Worm (Caenorhabditis elegans) whole organism, mixed stage, embryonic: ENCODE measurements around the gene gst-2.

Source experiments
- M03D4.4 ChIP-seq: sonication (generic microtip); optimal IDR thresholded peaks from 2 replicates; lab custom pipeline; 2017; ENCODE audit warnings: mild to moderate bottlenecking, missing genetic modification characterization, missing compliant biosample characterization
- bed-3 ChIP-seq: fragments of 200-800 bp; sonication (Bioruptor generic); optimal IDR thresholded peaks from 3 replicates; lab custom pipeline; 2018; ENCODE audit warnings: mild to moderate bottlenecking, missing genetic modification characterization, moderate library complexity, missing compliant biosample characterization
- blmp-1 ChIP-seq: fragments of 150-350 bp; optimal IDR thresholded peaks from 2 replicates; lab custom pipeline; 2014; ENCODE audit warnings: missing biosample characterization, missing genetic modification characterization
- ceh-39 ChIP-seq: fragments of 150-350 bp; optimal IDR thresholded peaks from 2 replicates; lab custom pipeline; 2014; ENCODE audit warnings: missing biosample characterization, missing genetic modification characterization
- ceh-43 ChIP-seq: fragments of 200-800 bp; sonication (Bioruptor generic); optimal IDR thresholded peaks from 2 replicates; lab custom pipeline; 2018; ENCODE audit warnings: mild to moderate bottlenecking, missing genetic modification characterization, moderate library complexity, missing compliant biosample characterization
- ces-1 ChIP-seq: fragments of 150-350 bp; optimal IDR thresholded peaks from 2 replicates; lab custom pipeline; 2014; ENCODE audit warnings: missing biosample characterization, missing genetic modification reagents, missing genetic modification characterization
- cnd-1 ChIP-seq: fragments of 200-800 bp; sonication (Bioruptor generic); optimal IDR thresholded peaks from 2 replicates; lab custom pipeline; 2018; ENCODE audit warnings: mild to moderate bottlenecking, missing genetic modification characterization, missing compliant biosample characterization
- drap-1 ChIP-seq: fragments of 200-800 bp; sonication (Bioruptor generic); optimal IDR thresholded peaks from 3 replicates; lab custom pipeline; 2018; ENCODE audit warnings: mild to moderate bottlenecking, missing genetic modification characterization, missing compliant biosample characterization
- elt-1 ChIP-seq: sonication (generic microtip); optimal IDR thresholded peaks from 2 replicates; lab custom pipeline; 2017; ENCODE audit warnings: missing genetic modification characterization, mild to moderate bottlenecking, missing compliant biosample characterization, antibody characterized with exemption, moderate library complexity, borderline replicate concordance; ENCODE audit not compliant: insufficient read depth
- elt-3 ChIP-seq: fragments of 150-350 bp; optimal IDR thresholded peaks from 2 replicates; lab custom pipeline; 2014; ENCODE audit warnings: missing biosample characterization, missing genetic modification characterization
- flh-1 ChIP-seq: fragments of 200-800 bp; sonication (Bioruptor generic); optimal IDR thresholded peaks from 2 replicates; lab custom pipeline; 2018; ENCODE audit warnings: mild to moderate bottlenecking, missing genetic modification characterization, moderate library complexity, missing compliant biosample characterization
- ham-2 ChIP-seq: fragments of 200-800 bp; sonication (Bioruptor generic); optimal IDR thresholded peaks from 2 replicates; lab custom pipeline; 2018; ENCODE audit warnings: mild to moderate bottlenecking, missing genetic modification characterization, missing compliant biosample characterization
- hlh-1 ChIP-seq: fragments of 150-350 bp; optimal IDR thresholded peaks from 2 replicates; lab custom pipeline; 2014; ENCODE audit warnings: missing biosample characterization, missing genetic modification reagents, missing genetic modification characterization
- lin-32 ChIP-seq: fragments of 200-800 bp; sonication (Bioruptor generic); optimal IDR thresholded peaks from 2 replicates; lab custom pipeline; 2018; ENCODE audit warnings: mild to moderate bottlenecking, missing genetic modification characterization, missing compliant biosample characterization
- lsy-2 ChIP-seq: fragments of 150-350 bp; optimal IDR thresholded peaks from 2 replicates; lab custom pipeline; 2014; ENCODE audit warnings: missing biosample characterization, missing genetic modification characterization
- mab-5 ChIP-seq: fragments of 150-350 bp; optimal IDR thresholded peaks from 2 replicates; lab custom pipeline; 2014; ENCODE audit warnings: missing biosample characterization, missing genetic modification characterization
- mep-1 ChIP-seq: fragments of 150-350 bp; optimal IDR thresholded peaks from 2 replicates; lab custom pipeline; 2017; ENCODE audit warnings: missing biosample characterization, missing genetic modification reagents, missing genetic modification characterization, inconsistent platforms
- nhr-2 ChIP-seq: fragments of 150-350 bp; optimal IDR thresholded peaks from 2 replicates; lab custom pipeline; 2014; ENCODE audit warnings: missing biosample characterization, missing genetic modification characterization
- nhr-28 ChIP-seq: fragments of 150-350 bp; optimal IDR thresholded peaks from 2 replicates; lab custom pipeline; 2014; ENCODE audit warnings: missing biosample characterization, missing genetic modification characterization
- nhr-76 ChIP-seq: sonication (generic microtip); optimal IDR thresholded peaks from 2 replicates; lab custom pipeline; 2017; ENCODE audit warnings: missing biosample characterization, missing genetic modification characterization
- tbx-8 ChIP-seq: fragments of 200-800 bp; sonication (Bioruptor generic); optimal IDR thresholded peaks from 2 replicates; lab custom pipeline; 2018; ENCODE audit warnings: mild to moderate bottlenecking, missing genetic modification characterization, moderate library complexity, missing compliant biosample characterization
- unc-39 ChIP-seq: fragments of 150-350 bp; optimal IDR thresholded peaks from 2 replicates; lab custom pipeline; 2014; ENCODE audit warnings: missing biosample characterization, missing genetic modification characterization
- unc-62 ChIP-seq: fragments of 150-350 bp; optimal IDR thresholded peaks from 2 replicates; lab custom pipeline; 2014; ENCODE audit warnings: missing biosample characterization, missing genetic modification reagents, missing genetic modification characterization
- zip-8 ChIP-seq: fragments of 150-350 bp; optimal IDR thresholded peaks from 2 replicates; lab custom pipeline; 2014; ENCODE audit warnings: missing biosample characterization, missing genetic modification characterization
- ztf-11 ChIP-seq: fragments of 150-350 bp; optimal IDR thresholded peaks from 2 replicates; lab custom pipeline; 2014; ENCODE audit warnings: missing biosample characterization, missing genetic modification characterization

Gene gst-2

DNA sequence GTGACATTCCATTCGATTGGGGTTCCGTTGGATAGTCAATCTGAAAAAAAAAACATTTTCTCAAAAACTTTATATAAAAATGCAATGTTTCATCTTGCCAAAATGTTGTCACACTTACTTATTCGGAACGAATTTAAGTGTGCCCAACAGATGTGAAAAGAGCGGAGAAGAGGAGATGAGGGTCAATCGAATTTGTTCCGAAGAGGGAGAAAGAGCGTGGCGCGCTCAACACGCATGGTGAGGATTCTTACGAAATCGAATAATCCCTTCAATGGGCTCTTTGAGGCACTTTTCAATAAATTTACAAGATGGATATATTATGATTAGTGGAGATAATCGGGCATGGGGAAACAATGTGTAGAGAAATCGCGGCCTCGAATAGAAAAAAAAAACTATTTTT lies 28.9 kb upstream of the gst-2 start:
- TF ChIP-seq ces-1 (GFP tag; lab: Kevin White, UChicago) = peak; percentile 99
- no peak for TF ChIP-seq M03D4.4 (tag; lab: Kevin White, UChicago)

DNA sequence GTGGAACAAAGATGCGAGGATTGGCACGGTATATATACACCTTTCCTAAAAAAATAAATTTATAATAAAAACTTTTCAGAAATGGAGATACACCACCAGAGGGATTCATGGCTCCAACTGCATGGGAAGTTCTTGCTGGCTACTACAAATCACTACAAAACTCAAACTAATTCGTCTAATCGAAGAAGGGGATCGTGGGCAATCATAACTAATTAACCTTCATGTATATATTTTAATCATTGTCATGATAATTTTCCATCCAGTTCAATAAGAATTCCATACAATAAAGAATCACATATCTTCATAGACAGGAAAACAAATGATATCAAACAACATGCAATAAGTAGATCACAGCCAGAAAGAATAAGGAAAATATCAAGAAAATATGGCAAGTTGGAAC lies 22.2 kb upstream of the gst-2 start:
- TF ChIP-seq M03D4.4 (tag; lab: Kevin White, UChicago) = no peak
- no peak for TF ChIP-seq nhr-28 (tag; lab: Kevin White, UChicago)
- TF ChIP-seq elt-1 (tag; lab: Kevin White, UChicago) = no peak
- TF ChIP-seq zip-8 (tag; lab: Kevin White, UChicago) = no peak
- TF ChIP-seq blmp-1 (tag; lab: Kevin White, UChicago) = no peak
- no peak for TF ChIP-seq mep-1
- TF ChIP-seq tbx-8 = no peak

DNA sequence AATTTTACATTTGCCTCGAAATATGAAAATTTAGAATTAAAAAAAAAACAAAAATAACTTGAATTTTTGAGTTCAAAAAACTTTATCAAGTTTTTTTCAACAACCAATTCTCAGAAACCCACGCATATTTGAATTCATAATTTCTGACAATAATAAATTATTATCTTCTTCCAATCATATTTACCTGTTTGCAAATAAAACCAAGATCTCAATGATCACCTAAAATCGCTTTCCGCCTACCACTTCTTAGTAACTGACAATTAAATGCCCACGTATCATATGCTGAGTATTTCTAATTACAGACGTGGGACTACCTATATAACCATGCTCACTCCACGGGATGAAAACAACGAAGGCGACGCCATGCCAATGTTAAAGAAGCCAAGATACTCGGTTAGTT lies 19.8 kb upstream of the gst-2 start, which contains the start of gene pps-1:
pps-1 (plus strand) TSS at position 301 of the 400 bp plus-strand sequence.
- TF ChIP-seq unc-39 (tag; lab: Kevin White, UChicago) = no peak
- TF ChIP-seq zip-8 (tag; lab: Kevin White, UChicago) = no peak
- TF ChIP-seq unc-62 = no peak
- no peak for TF ChIP-seq lsy-2

DNA sequence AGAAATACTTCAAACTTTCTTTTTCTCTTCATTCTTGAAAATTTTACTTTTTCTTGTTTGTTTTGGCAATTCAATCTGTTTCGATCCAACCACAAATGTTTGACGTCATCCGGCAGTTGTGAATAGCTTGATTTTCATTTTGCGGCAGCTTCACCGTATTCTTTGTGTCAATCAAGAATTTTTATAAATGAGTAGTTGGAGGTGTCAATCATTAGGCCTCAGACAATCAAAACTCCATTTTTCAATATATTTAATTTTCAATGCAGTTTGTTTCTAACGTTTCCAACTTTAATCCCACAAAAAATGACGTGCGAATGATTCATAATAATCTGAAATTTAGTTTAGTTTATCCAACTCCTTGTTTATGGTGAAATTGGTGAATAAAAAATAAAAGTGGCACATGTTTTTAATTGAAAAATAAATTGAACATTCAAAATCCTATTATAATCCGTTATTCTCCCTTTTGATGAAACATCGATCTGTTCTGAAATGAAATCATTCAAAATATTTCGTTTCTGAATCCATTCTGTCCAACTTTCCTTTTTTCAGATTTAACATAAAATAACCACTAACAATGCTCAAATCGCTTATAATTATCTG lies 15.7 kb upstream of the gst-2 start, which contains the start of gene ttr-53:
ttr-53 (plus strand) TSS at position 550 of the 600 bp plus-strand sequence.
- TF ChIP-seq ham-2 (GFP tag; lab: Kevin White, UChicago) = no peak
- TF ChIP-seq ztf-11 (tag; lab: Kevin White, UChicago) = no peak

DNA sequence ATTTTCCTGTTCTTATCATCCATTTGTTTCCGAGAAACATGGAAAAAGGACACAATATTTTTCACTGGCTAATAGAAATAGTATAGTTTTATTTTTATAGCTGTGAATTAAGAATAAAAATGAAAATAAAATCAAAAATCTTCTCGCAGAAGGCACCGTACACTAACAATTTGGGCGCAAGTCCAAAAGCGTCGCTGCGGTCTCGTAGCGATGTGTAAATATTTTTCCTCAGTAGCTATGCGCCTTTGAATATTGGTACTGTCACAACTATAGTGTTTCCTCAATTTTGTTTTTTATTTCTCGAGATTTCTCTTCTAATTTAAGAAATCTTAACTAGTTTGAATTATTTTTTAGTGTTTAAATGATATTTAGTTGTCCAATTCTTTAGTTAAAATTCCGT lies 15.2 kb upstream of the gst-2 start:
- TF ChIP-seq nhr-2 (tag; lab: Kevin White, UChicago) (no peak), tbx-8 (no peak), nhr-28 (tag; lab: Kevin White, UChicago) (no peak), mab-5 (no peak)

DNA sequence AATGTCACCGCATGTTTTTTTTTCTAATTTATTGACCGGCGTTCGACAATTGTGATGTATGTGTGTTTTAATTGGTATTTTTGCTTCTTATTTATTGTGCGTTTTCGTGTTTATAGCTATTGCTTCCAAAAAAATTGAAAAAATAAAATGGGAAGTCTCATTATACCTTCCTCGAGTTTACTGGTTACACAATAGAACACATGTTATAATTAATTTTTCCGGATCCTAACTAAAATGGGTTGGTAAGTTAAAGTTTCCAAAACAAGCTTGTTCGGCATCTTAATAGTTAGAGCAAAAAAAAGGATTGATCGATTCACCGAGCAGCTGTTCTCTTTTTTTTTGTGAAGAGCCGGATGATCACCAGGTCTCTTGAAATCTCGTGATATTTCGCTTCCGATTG lies 13.6 kb upstream of the gst-2 start, which contains the start of gene ttr-54:
ttr-54 (plus strand) TSS at position 301 of the 400 bp plus-strand sequence.
- TF ChIP-seq nhr-2 (tag; lab: Kevin White, UChicago) = no peak
- peak; percentile 56 for TF ChIP-seq hlh-1 (tag; lab: Kevin White, UChicago)
- no peak for TF ChIP-seq ces-1 (GFP tag; lab: Kevin White, UChicago)
- TF ChIP-seq, all 35 proteins: peak for 1

DNA sequence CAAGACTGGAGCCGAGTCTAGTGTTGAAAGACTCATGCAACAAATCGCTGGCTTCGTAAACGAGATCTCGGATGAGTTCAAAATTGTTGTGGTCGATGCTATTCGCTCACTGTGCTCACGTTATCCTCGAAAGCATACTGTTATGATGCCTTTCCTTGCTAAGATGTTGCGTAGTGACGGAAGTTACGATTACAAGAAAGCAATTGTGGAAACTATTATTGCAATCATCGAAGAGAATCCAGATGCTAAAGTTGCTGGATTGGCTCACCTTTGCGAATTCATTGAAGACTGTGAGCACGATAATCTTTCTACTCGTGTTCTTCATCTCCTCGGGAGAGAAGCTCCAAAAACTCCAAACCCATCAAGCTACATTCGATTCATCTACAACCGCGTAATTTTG lies 11.6 kb upstream of the gst-2 start:
- TF ChIP-seq ceh-39 (tag; lab: Kevin White, UChicago) (no peak), cnd-1 (tag; lab: Kevin White, UChicago) (no peak), drap-1 (GFP tag; lab: Kevin White, UChicago) (no peak), flh-1 (GFP tag; lab: Kevin White, UChicago) (no peak), nhr-76 (tag; lab: Kevin White, UChicago) (no peak), bed-3 (no peak), elt-1 (tag; lab: Kevin White, UChicago) (no peak), elt-3 (tag; lab: Kevin White, UChicago) (no peak), ceh-43 (no peak), M03D4.4 (tag; lab: Kevin White, UChicago) (no peak), mab-5 (no peak), hlh-1 (tag; lab: Kevin White, UChicago) (no peak), ztf-11 (tag; lab: Kevin White, UChicago) (no peak)

DNA sequence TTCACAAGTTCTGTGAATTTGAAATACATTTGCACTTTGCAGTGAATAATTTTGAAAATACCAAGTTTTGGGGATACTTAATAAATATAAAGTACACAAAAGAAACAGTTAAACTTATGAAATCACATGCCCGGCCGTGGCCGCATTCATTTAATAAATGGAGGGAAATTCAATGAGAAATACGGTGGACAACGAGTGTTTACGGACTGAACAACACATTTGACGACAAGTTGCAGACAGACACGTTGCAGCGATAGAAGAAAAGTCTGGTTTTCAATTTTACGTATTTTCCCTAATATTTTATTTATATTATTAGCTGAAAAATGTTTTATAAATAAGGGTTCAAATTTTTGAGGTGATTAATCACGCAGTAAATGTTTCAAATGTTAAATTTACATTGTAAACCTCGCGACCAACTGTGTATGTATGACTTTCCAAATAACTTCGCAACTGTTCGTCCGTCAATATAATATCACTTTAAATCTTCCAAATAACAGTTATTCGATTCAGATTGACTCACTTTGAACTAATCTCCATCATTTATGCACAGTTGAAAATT lies 9.7 kb upstream of the gst-2 start, which contains the start of gene copg-1:
copg-1 (plus strand) TSS at position 509 of the 559 bp plus-strand sequence.
- TF ChIP-seq ces-1 (GFP tag; lab: Kevin White, UChicago) (peak; percentile 92), cnd-1 (tag; lab: Kevin White, UChicago) (no peak), lin-32 (GFP tag; lab: Kevin White, UChicago) (no peak), nhr-2 (tag; lab: Kevin White, UChicago) (peak; percentile 28), hlh-1 (tag; lab: Kevin White, UChicago) (no peak), lsy-2 (peak; percentile 92), nhr-28 (tag; lab: Kevin White, UChicago) (no peak)
